Worm (Caenorhabditis elegans) whole organism, L2 larva: ENCODE results near the gene gcc-2.

ENCODE experiments used
- C34F6.9 ChIP-seq: fragments of 150-350 bp; optimal IDR thresholded peaks from 2 replicates; lab custom pipeline; 2014; ENCODE audit warnings: missing biosample characterization, missing genetic modification characterization
- F13H6.1 ChIP-seq: sonication (generic microtip); optimal IDR thresholded peaks from 2 replicates; lab custom pipeline; 2016; ENCODE audit warnings: missing genetic modification characterization, missing compliant biosample characterization
- R02D3.7 ChIP-seq: fragments of 150-350 bp; optimal IDR thresholded peaks from 2 replicates; lab custom pipeline; 2014; ENCODE audit warnings: missing biosample characterization, missing genetic modification characterization
- Y55F3AM.14 ChIP-seq: fragments of 200-800 bp; sonication (Bioruptor generic); optimal IDR thresholded peaks from 2 replicates; lab custom pipeline; 2018; ENCODE audit warnings: mild to moderate bottlenecking, missing genetic modification characterization, missing compliant biosample characterization
- ZK546.5 ChIP-seq: sonication (generic microtip); optimal IDR thresholded peaks from 2 replicates; lab custom pipeline; 2017; ENCODE audit warnings: missing biosample characterization, missing genetic modification characterization
- alr-1 ChIP-seq: fragments of 150-350 bp; optimal IDR thresholded peaks from 2 replicates; lab custom pipeline; 2014; ENCODE audit warnings: missing biosample characterization, missing genetic modification characterization
- aly-2 ChIP-seq: fragments of 150-350 bp; optimal IDR thresholded peaks from 2 replicates; lab custom pipeline; 2014; ENCODE audit warnings: missing biosample characterization, missing genetic modification characterization
- ama-1 ChIP-seq: fragments of 150-350 bp; optimal IDR thresholded peaks from 2 replicates; lab custom pipeline; 2018; ENCODE audit warnings: inconsistent platforms
- blmp-1 ChIP-seq: sonication (generic microtip); optimal IDR thresholded peaks from 2 replicates; lab custom pipeline; 2017; ENCODE audit warnings: missing genetic modification characterization, mild to moderate bottlenecking, missing compliant biosample characterization, antibody characterized with exemption, moderate library complexity; ENCODE audit not compliant: insufficient read depth
- ceh-16 ChIP-seq: fragments of 150-350 bp; optimal IDR thresholded peaks from 2 replicates; lab custom pipeline; 2014; ENCODE audit warnings: missing biosample characterization, missing genetic modification characterization
- ceh-82 ChIP-seq: fragments of 150-350 bp; optimal IDR thresholded peaks from 2 replicates; lab custom pipeline; 2014; ENCODE audit warnings: missing biosample characterization, missing genetic modification characterization
- crh-2 ChIP-seq: sonication (generic microtip); optimal IDR thresholded peaks from 2 replicates; lab custom pipeline; 2017; ENCODE audit warnings: missing biosample characterization, missing genetic modification characterization
- dmd-4 ChIP-seq: sonication (generic microtip); optimal IDR thresholded peaks from 2 replicates; lab custom pipeline; 2017; ENCODE audit warnings: missing biosample characterization, missing genetic modification characterization
- egl-27 ChIP-seq: sonication (generic microtip); optimal IDR thresholded peaks from 3 replicates; lab custom pipeline; 2017; ENCODE audit warnings: missing biosample characterization, missing genetic modification reagents, missing genetic modification characterization
- elt-1 ChIP-seq: fragments of 150-350 bp; optimal IDR thresholded peaks from 2 replicates; lab custom pipeline; 2014; ENCODE audit warnings: missing biosample characterization, missing genetic modification characterization
- elt-3 ChIP-seq: sonication (generic microtip); optimal IDR thresholded peaks from 2 replicates; lab custom pipeline; 2017; ENCODE audit warnings: missing biosample characterization, missing genetic modification characterization
- fos-1 ChIP-seq: fragments of 150-350 bp; optimal IDR thresholded peaks from 2 replicates; lab custom pipeline; 2014; ENCODE audit warnings: missing biosample characterization, missing genetic modification characterization
- gmeb-1 ChIP-seq: fragments of 150-350 bp; optimal IDR thresholded peaks from 2 replicates; lab custom pipeline; 2014; ENCODE audit warnings: missing biosample characterization, missing genetic modification characterization
- lin-11 ChIP-seq: fragments of 150-350 bp; sonication (generic microtip); optimal IDR thresholded peaks from 2 replicates; lab custom pipeline; 2014; ENCODE audit warnings: missing biosample characterization, missing genetic modification characterization, inconsistent platforms, mixed read lengths
- lin-13 ChIP-seq: fragments of 150-350 bp; optimal IDR thresholded peaks from 2 replicates; lab custom pipeline; 2014; ENCODE audit warnings: missing biosample characterization, missing genetic modification reagents, missing genetic modification characterization
- lin-39 ChIP-seq: fragments of 150-350 bp; optimal IDR thresholded peaks from 2 replicates; lab custom pipeline; 2014; ENCODE audit warnings: missing biosample characterization, missing genetic modification reagents, missing genetic modification characterization
- lsy-2 ChIP-seq, 2 experiments: fragments of 150-350 bp in 1 of 2; sonication (generic microtip) in 1 of 2; optimal IDR thresholded peaks; 2 replicates each; lab custom pipeline; 2014 to 2017; ENCODE audit warnings: missing biosample characterization in 2 of 2, missing genetic modification characterization in 2 of 2
- mab-5 ChIP-seq: fragments of 150-350 bp; optimal IDR thresholded peaks from 2 replicates; lab custom pipeline; 2014; ENCODE audit warnings: missing biosample characterization, missing genetic modification characterization
- mbf-1 ChIP-seq: sonication (generic microtip); optimal IDR thresholded peaks from 2 replicates; lab custom pipeline; 2017; ENCODE audit warnings: missing biosample characterization, missing genetic modification characterization
- mdl-1 ChIP-seq, 2 experiments: fragments of 150-350 bp in 1 of 2; sonication (generic microtip) in 1 of 2; optimal IDR thresholded peaks; 2 replicates each; lab custom pipeline; 2017; ENCODE audit warnings: missing biosample characterization in 2 of 2, missing genetic modification characterization in 2 of 2
- nhr-10 ChIP-seq: sonication (generic microtip); optimal IDR thresholded peaks from 2 replicates; lab custom pipeline; 2017; ENCODE audit warnings: missing biosample characterization, missing genetic modification characterization
- nhr-11 ChIP-seq: fragments of 150-350 bp; optimal IDR thresholded peaks from 2 replicates; lab custom pipeline; 2014; ENCODE audit warnings: missing biosample characterization, missing genetic modification characterization
- nhr-12 ChIP-seq: fragments of 150-350 bp; optimal IDR thresholded peaks from 2 replicates; lab custom pipeline; 2014; ENCODE audit warnings: missing biosample characterization, missing genetic modification characterization
- nhr-129 ChIP-seq: fragments of 150-350 bp; optimal IDR thresholded peaks from 2 replicates; lab custom pipeline; 2014; ENCODE audit warnings: missing biosample characterization, missing genetic modification characterization
- nhr-21 ChIP-seq: fragments of 150-350 bp; optimal IDR thresholded peaks from 2 replicates; lab custom pipeline; 2014; ENCODE audit warnings: missing biosample characterization, missing genetic modification characterization
- nhr-23 ChIP-seq: fragments of 150-350 bp; optimal IDR thresholded peaks from 2 replicates; lab custom pipeline; 2014; ENCODE audit warnings: missing biosample characterization, missing genetic modification reagents, missing genetic modification characterization
- nhr-237 ChIP-seq: fragments of 150-350 bp; optimal IDR thresholded peaks from 2 replicates; lab custom pipeline; 2014; ENCODE audit warnings: missing biosample characterization, missing genetic modification characterization
- nhr-25 ChIP-seq: fragments of 150-350 bp; sonication (generic microtip); optimal IDR thresholded peaks from 3 replicates; lab custom pipeline; 2014; ENCODE audit warnings: missing biosample characterization, missing genetic modification characterization
- nhr-6 ChIP-seq: fragments of 150-350 bp; optimal IDR thresholded peaks from 2 replicates; lab custom pipeline; 2014; ENCODE audit warnings: missing biosample characterization, missing genetic modification characterization
- nhr-77 ChIP-seq: fragments of 150-350 bp; optimal IDR thresholded peaks from 2 replicates; lab custom pipeline; 2014; ENCODE audit warnings: missing biosample characterization, missing genetic modification characterization
- peb-1 ChIP-seq: fragments of 150-350 bp; optimal IDR thresholded peaks from 2 replicates; lab custom pipeline; 2014; ENCODE audit warnings: missing biosample characterization, missing genetic modification characterization
- sem-4 ChIP-seq: fragments of 150-350 bp; optimal IDR thresholded peaks from 2 replicates; lab custom pipeline; 2014; ENCODE audit warnings: missing biosample characterization, missing genetic modification reagents, missing genetic modification characterization
- skn-1 ChIP-seq: sonication (generic microtip); optimal IDR thresholded peaks from 2 replicates; lab custom pipeline; 2017; ENCODE audit warnings: missing biosample characterization, missing genetic modification characterization
- sma-3 ChIP-seq: sonication (generic microtip); optimal IDR thresholded peaks from 2 replicates; lab custom pipeline; 2016; ENCODE audit warnings: missing genetic modification reagents, missing genetic modification characterization, missing compliant biosample characterization
- sma-9 ChIP-seq, 2 experiments: fragments of 150-350 bp in 1 of 2; sonication (generic microtip) in 1 of 2; optimal IDR thresholded peaks; 2 replicates each; lab custom pipeline; 2014 to 2016; ENCODE audit warnings: missing genetic modification characterization in 2 of 2, mild to moderate bottlenecking in 1 of 2, missing biosample characterization in 1 of 2, missing compliant biosample characterization in 1 of 2, missing genetic modification reagents in 1 of 2, moderate library complexity in 1 of 2
- snpc-4 ChIP-seq: fragments of 150-350 bp; optimal IDR thresholded peaks from 2 replicates; lab custom pipeline; 2014; ENCODE audit warnings: missing biosample characterization, missing genetic modification characterization
- unc-39 ChIP-seq: fragments of 150-350 bp; optimal IDR thresholded peaks from 2 replicates; lab custom pipeline; 2014; ENCODE audit warnings: missing biosample characterization, missing genetic modification characterization
- unc-55 ChIP-seq: fragments of 150-350 bp; sonication (generic microtip); optimal IDR thresholded peaks from 3 replicates; lab custom pipeline; 2014; ENCODE audit warnings: missing biosample characterization, missing genetic modification reagents, missing genetic modification characterization
- unc-62 ChIP-seq: fragments of 150-350 bp; optimal IDR thresholded peaks from 2 replicates; lab custom pipeline; 2014; ENCODE audit warnings: missing biosample characterization, missing genetic modification reagents, missing genetic modification characterization
- zag-1 ChIP-seq: fragments of 150-350 bp; optimal IDR thresholded peaks from 2 replicates; lab custom pipeline; 2014; ENCODE audit warnings: missing biosample characterization, missing genetic modification characterization
- ztf-1 ChIP-seq: fragments of 200-800 bp; sonication (Bioruptor generic); conservative IDR thresholded peaks from 2 replicates; pipeline ENCODE4 v1.3.6; 2022; ENCODE audit warnings: missing genetic modification characterization, missing compliant biosample characterization
- ztf-11 ChIP-seq: sonication (generic microtip); optimal IDR thresholded peaks from 2 replicates; lab custom pipeline; 2017; ENCODE audit warnings: missing biosample characterization, missing genetic modification characterization
- ztf-4 ChIP-seq: fragments of 150-350 bp; optimal IDR thresholded peaks from 2 replicates; lab custom pipeline; 2014; ENCODE audit warnings: missing biosample characterization, missing genetic modification characterization

The gcc-2 gene

ce11 chrIII:9765465-9765900 is 3.5 kb upstream of the gcc-2 start:
- TF ChIP-seq aly-2 (tag; lab: Kevin White, UChicago) = no peak
- peak; percentile 98 for TF ChIP-seq nhr-129 (tag; lab: Kevin White, UChicago)
- TF ChIP-seq lin-13 (GFP tag; lab: Kevin White, UChicago) = peak; percentile 97
- TF ChIP-seq elt-1 (tag; lab: Kevin White, UChicago) = peak; percentile 57
- TF ChIP-seq dmd-4 (tag; lab: Kevin White, UChicago) = no peak
- peak; percentile 47 for TF ChIP-seq nhr-77
- TF ChIP-seq nhr-6 (tag; lab: Kevin White, UChicago) = peak; percentile 94
- TF ChIP-seq snpc-4 (tag; lab: Kevin White, UChicago) = peak; percentile 86
- TF ChIP-seq ZK546.5 (tag; lab: Kevin White, UChicago) = peak; percentile 91
- peak; percentile 59 for TF ChIP-seq R02D3.7 (tag; lab: Kevin White, UChicago)
- TF ChIP-seq sma-3 (GFP tag; lab: Kevin White, UChicago) = peak; percentile 100
- TF ChIP-seq ztf-4 = peak; percentile 99
- TF ChIP-seq lin-11 (tag; lab: Kevin White, UChicago) = peak; percentile 98
- TF ChIP-seq ceh-82 (tag; lab: Kevin White, UChicago) = peak; percentile 86
- TF ChIP-seq ztf-1 (GFP tag; lab: Robert Waterston, UW) = 0 out of 2 replicates have a peak, but pooled peaks have one; percentile 45
- TF ChIP-seq sem-4 = peak; percentile 98
- TF ChIP-seq mdl-1 (tag; optimal IDR thresholded peaks at IDR 0.05; lab: Kevin White, UChicago) = peak; percentile 97 to 99
- peak; percentile 98 for TF ChIP-seq nhr-21 (tag; lab: Kevin White, UChicago)
- TF ChIP-seq skn-1 = peak; percentile 41
- peak; percentile 83 for TF ChIP-seq blmp-1 (tag; lab: Kevin White, UChicago)
- TF ChIP-seq elt-3 (tag; lab: Kevin White, UChicago) = no peak
- TF ChIP-seq mbf-1 (tag; lab: Kevin White, UChicago) = no peak
- TF ChIP-seq peb-1 = peak; percentile 21
- peak; percentile 99 for TF ChIP-seq Y55F3AM.14 (GFP tag; lab: Kevin White, UChicago)
- TF ChIP-seq zag-1 (tag; lab: Kevin White, UChicago) = peak; percentile 94
- TF ChIP-seq ama-1 (lab: Kevin White, UChicago) = peak; percentile 95
- TF ChIP-seq sma-9 (GFP tag; optimal IDR thresholded peaks at IDR 0.05; lab: Kevin White, UChicago) = peak; percentile 98
- no peak for TF ChIP-seq sma-9 (tag; optimal IDR thresholded peaks at IDR 0.05; lab: Kevin White, UChicago)
- TF ChIP-seq nhr-11 (tag; lab: Kevin White, UChicago) = no peak
- TF ChIP-seq ceh-16 (tag; lab: Kevin White, UChicago) = peak; percentile 99
- TF ChIP-seq fos-1 (tag; lab: Kevin White, UChicago) = peak; percentile 96
- TF ChIP-seq unc-55 (GFP tag; lab: Kevin White, UChicago) = peak; percentile 96
- no peak for TF ChIP-seq ztf-11 (tag; lab: Kevin White, UChicago)
- TF ChIP-seq alr-1 = no peak
- TF ChIP-seq nhr-25 (tag; lab: Kevin White, UChicago) = peak; percentile 98
- TF ChIP-seq C34F6.9 (tag; lab: Kevin White, UChicago) = peak; percentile 100
- TF ChIP-seq lin-39 (tag; lab: Kevin White, UChicago) = no peak
- TF ChIP-seq lsy-2 (tag; optimal IDR thresholded peaks at IDR 0.05; lab: Kevin White, UChicago) = peak; percentile 99 to 100
- TF ChIP-seq crh-2 = peak; percentile 99
- peak; percentile 35 for TF ChIP-seq unc-39
- TF ChIP-seq nhr-23 (tag; lab: Kevin White, UChicago) = no peak
- TF ChIP-seq nhr-10 (tag; lab: Kevin White, UChicago) = peak; percentile 90
- TF ChIP-seq gmeb-1 (tag; lab: Kevin White, UChicago) = peak; percentile 93
- TF ChIP-seq nhr-237 (tag; lab: Kevin White, UChicago) = peak; percentile 71
- TF ChIP-seq nhr-12 (tag; lab: Kevin White, UChicago) = peak; percentile 61
- peak; percentile 99 for TF ChIP-seq F13H6.1 (tag; lab: Kevin White, UChicago)
- peak; percentile 96 for TF ChIP-seq egl-27 (tag; lab: Kevin White, UChicago)
- peak; percentile 83 for TF ChIP-seq unc-62 (GFP tag; lab: Kevin White, UChicago)
- peak; percentile 77 for TF ChIP-seq mab-5
